Worm (Caenorhabditis elegans) whole organism, early embryonic: ENCODE measurements around the gene srv-13.

ENCODE experiments used
- B0310.2 ChIP-seq: sonication (generic microtip); optimal IDR thresholded peaks from 2 replicates; lab custom pipeline; 2016; ENCODE audit warnings: mild to moderate bottlenecking, missing genetic modification characterization, missing compliant biosample characterization
- F13C5.2 ChIP-seq: sonication (generic microtip); optimal IDR thresholded peaks from 2 replicates; lab custom pipeline; 2017; ENCODE audit warnings: mild to moderate bottlenecking, missing genetic modification characterization, inconsistent platforms, missing compliant biosample characterization
- aly-1 ChIP-seq: sonication (generic microtip); optimal IDR thresholded peaks from 2 replicates; lab custom pipeline; 2016; ENCODE audit warnings: missing genetic modification characterization, missing compliant biosample characterization
- ama-1 ChIP-seq: fragments of 150-350 bp; optimal IDR thresholded peaks from 2 replicates; lab custom pipeline; 2014
- ceh-13 ChIP-seq: fragments of 200-800 bp; sonication (Bioruptor generic); optimal IDR thresholded peaks from 2 replicates; lab custom pipeline; 2018; ENCODE audit warnings: mild to moderate bottlenecking, missing genetic modification characterization, missing compliant biosample characterization
- ceh-36 ChIP-seq: sonication (generic microtip); optimal IDR thresholded peaks from 2 replicates; lab custom pipeline; 2016; ENCODE audit warnings: missing genetic modification characterization, inconsistent platforms, missing compliant biosample characterization
- ets-7 ChIP-seq: sonication (generic microtip); optimal IDR thresholded peaks from 2 replicates; lab custom pipeline; 2016; ENCODE audit warnings: missing genotype, missing genetic modification characterization, missing compliant biosample characterization
- flt-1 ChIP-seq: fragments of 200-800 bp; sonication (Bioruptor generic); IDR thresholded peaks from 2 replicates; pipeline ENCODE4 v1.3.6; 2022; ENCODE audit warnings: missing genetic modification characterization, missing compliant biosample characterization
- hmbx-1 ChIP-seq: sonication (generic microtip); optimal IDR thresholded peaks from 2 replicates; lab custom pipeline; 2016; ENCODE audit warnings: mild to moderate bottlenecking, missing genetic modification characterization, missing compliant biosample characterization
- hmg-4 ChIP-seq: fragments of 200-800 bp; sonication (Bioruptor generic); optimal IDR thresholded peaks from 2 replicates; lab custom pipeline; 2018; ENCODE audit warnings: mild to moderate bottlenecking, missing genetic modification characterization, missing compliant biosample characterization
- hnd-1 ChIP-seq: sonication (generic microtip); optimal IDR thresholded peaks from 2 replicates; lab custom pipeline; 2016; ENCODE audit warnings: missing genetic modification characterization, missing compliant biosample characterization
- pes-1 ChIP-seq: fragments of 200-800 bp; sonication (Bioruptor generic); IDR thresholded peaks from 2 replicates; pipeline ENCODE4 v1.3.6; 2022; ENCODE audit warnings: missing genetic modification reagents, missing genetic modification characterization, missing compliant biosample characterization
- scrt-1 ChIP-seq: fragments of 200-800 bp; sonication (Bioruptor generic); IDR thresholded peaks from 2 replicates; pipeline ENCODE4 v1.3.6; 2022; ENCODE audit warnings: missing genetic modification characterization, missing compliant biosample characterization
- sea-1 ChIP-seq: fragments of 200-800 bp; sonication (Bioruptor generic); conservative IDR thresholded peaks from 2 replicates; pipeline ENCODE4 v1.3.6; 2022; ENCODE audit warnings: missing genetic modification characterization, missing compliant biosample characterization
- tbx-11 ChIP-seq: fragments of 200-800 bp; sonication (Bioruptor generic); IDR thresholded peaks from 2 replicates; pipeline ENCODE4 v1.3.6; 2022; ENCODE audit warnings: missing genetic modification characterization, missing compliant biosample characterization
- tbx-37 ChIP-seq: fragments of 200-800 bp; sonication (Bioruptor generic); conservative IDR thresholded peaks from 2 replicates; pipeline ENCODE4 v1.3.6; 2022; ENCODE audit warnings: missing genetic modification reagents, missing genetic modification characterization, missing compliant biosample characterization
- tra-4 ChIP-seq: sonication (generic microtip); optimal IDR thresholded peaks from 2 replicates; lab custom pipeline; 2017; ENCODE audit warnings: missing genetic modification characterization, missing compliant biosample characterization

Gene srv-13

ce11 chrIV:6427223-6427622 is 22.3 kb downstream of the srv-13 start:
- TF ChIP-seq ceh-36 (tag; lab: Kevin White, UChicago) (no peak), ceh-13 (GFP tag; lab: Kevin White, UChicago) (no peak), ama-1 (lab: Kevin White, UChicago) (no peak), tra-4 (tag; lab: Kevin White, UChicago) (no peak), pes-1 (GFP tag; lab: Robert Waterston, UW) (no peak), hmbx-1 (tag; lab: Kevin White, UChicago) (no peak), B0310.2 (tag; lab: Kevin White, UChicago) (no peak)

DNA sequence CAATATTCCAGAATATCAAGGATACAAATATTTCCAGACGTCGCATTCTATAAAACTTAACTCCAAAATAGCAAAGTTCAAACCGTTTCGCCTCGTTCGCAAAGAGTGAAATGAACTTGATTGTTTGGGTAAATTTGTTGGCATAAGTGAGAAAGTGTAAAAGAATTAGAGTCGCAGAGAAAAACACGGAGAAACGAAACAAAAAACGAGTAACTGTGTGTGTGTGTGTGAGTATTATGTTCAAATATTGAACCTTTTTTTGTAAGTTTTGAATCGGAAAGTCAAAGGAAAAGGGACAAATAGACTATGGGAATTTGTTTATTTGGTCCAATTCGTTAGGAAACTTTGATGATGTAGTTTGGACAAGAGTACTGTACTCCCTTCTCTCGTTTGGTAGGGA is 26.6 kb downstream of the srv-13 start, which contains the start of gene acp-7:
Gene acp-7 (minus strand): TSS at position 101 of the 400 bp plus-strand sequence.
- no peak for TF ChIP-seq ets-7 (tag; lab: Kevin White, UChicago)
- TF ChIP-seq tra-4 (tag; lab: Kevin White, UChicago): no peak
- TF ChIP-seq flt-1: no peak
- TF ChIP-seq aly-1 (tag; lab: Kevin White, UChicago): no peak
- TF ChIP-seq hmbx-1 (tag; lab: Kevin White, UChicago): no peak
- TF ChIP-seq pes-1 (GFP tag; lab: Robert Waterston, UW): no peak
- no peak for TF ChIP-seq scrt-1 (GFP tag; lab: Robert Waterston, UW)
- no peak for TF ChIP-seq tbx-37
- no peak for TF ChIP-seq ceh-13 (GFP tag; lab: Kevin White, UChicago)
- TF ChIP-seq tbx-11 (GFP tag; lab: Robert Waterston, UW): no peak
- no peak for TF ChIP-seq F13C5.2 (tag; lab: Kevin White, UChicago)
- TF ChIP-seq B0310.2 (tag; lab: Kevin White, UChicago): no peak
- TF ChIP-seq hmg-4 (GFP tag; lab: Kevin White, UChicago): no peak
- TF ChIP-seq hnd-1 (tag; lab: Kevin White, UChicago): no peak
- TF ChIP-seq ceh-36 (tag; lab: Kevin White, UChicago): no peak
- no peak for TF ChIP-seq sea-1 (GFP tag; lab: Robert Waterston, UW)
- TF ChIP-seq ama-1 (lab: Kevin White, UChicago): no peak

DNA sequence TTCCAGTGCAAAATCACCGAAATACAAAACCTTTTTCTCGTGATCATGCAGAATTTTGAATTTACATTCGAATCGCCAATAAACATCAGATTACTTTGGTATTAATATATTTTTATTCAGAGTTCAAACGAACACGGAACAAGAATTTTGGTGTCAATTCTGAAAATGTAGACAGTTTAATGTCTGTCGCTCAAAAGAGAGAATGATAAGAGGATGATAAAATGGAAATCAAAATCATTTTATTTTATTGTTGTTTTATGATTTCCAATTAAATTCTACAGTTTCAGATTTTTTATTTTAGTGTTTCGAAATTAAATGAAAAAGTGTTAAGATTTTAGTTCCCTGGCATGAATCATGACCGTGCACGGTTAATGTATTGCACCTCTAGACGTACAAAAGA is 27.4 kb downstream of the srv-13 start:
- no peak for TF ChIP-seq ets-7 (tag; lab: Kevin White, UChicago)
- no peak for TF ChIP-seq tbx-11 (GFP tag; lab: Robert Waterston, UW)
- no peak for TF ChIP-seq aly-1 (tag; lab: Kevin White, UChicago)
- TF ChIP-seq hmg-4 (GFP tag; lab: Kevin White, UChicago): no peak
- TF ChIP-seq hnd-1 (tag; lab: Kevin White, UChicago): no peak
- TF ChIP-seq tra-4 (tag; lab: Kevin White, UChicago): no peak
- TF ChIP-seq hmbx-1 (tag; lab: Kevin White, UChicago): no peak
- TF ChIP-seq sea-1 (GFP tag; lab: Robert Waterston, UW): no peak
- TF ChIP-seq pes-1 (GFP tag; lab: Robert Waterston, UW): no peak
- TF ChIP-seq scrt-1 (GFP tag; lab: Robert Waterston, UW): no peak
- no peak for TF ChIP-seq flt-1
- no peak for TF ChIP-seq B0310.2 (tag; lab: Kevin White, UChicago)
- TF ChIP-seq tbx-37: no peak
- no peak for TF ChIP-seq ama-1 (lab: Kevin White, UChicago)

ce11 chrIV:6433424-6433823 is 28.5 kb downstream of the srv-13 start:
- TF ChIP-seq aly-1 (tag; lab: Kevin White, UChicago): no peak
- TF ChIP-seq ama-1 (lab: Kevin White, UChicago): no peak
- no peak for TF ChIP-seq ceh-13 (GFP tag; lab: Kevin White, UChicago)
- no peak for TF ChIP-seq scrt-1 (GFP tag; lab: Robert Waterston, UW)
- no peak for TF ChIP-seq hmg-4 (GFP tag; lab: Kevin White, UChicago)
- no peak for TF ChIP-seq ets-7 (tag; lab: Kevin White, UChicago)
- no peak for TF ChIP-seq sea-1 (GFP tag; lab: Robert Waterston, UW)
- TF ChIP-seq flt-1: no peak
- TF ChIP-seq tbx-11 (GFP tag; lab: Robert Waterston, UW): no peak
- no peak for TF ChIP-seq B0310.2 (tag; lab: Kevin White, UChicago)
- TF ChIP-seq pes-1 (GFP tag; lab: Robert Waterston, UW): no peak
- no peak for TF ChIP-seq F13C5.2 (tag; lab: Kevin White, UChicago)
- no peak for TF ChIP-seq ceh-36 (tag; lab: Kevin White, UChicago)
- no peak for TF ChIP-seq hmbx-1 (tag; lab: Kevin White, UChicago)
- no peak for TF ChIP-seq hnd-1 (tag; lab: Kevin White, UChicago)
- no peak for TF ChIP-seq tbx-37
- no peak for TF ChIP-seq tra-4 (tag; lab: Kevin White, UChicago)

DNA sequence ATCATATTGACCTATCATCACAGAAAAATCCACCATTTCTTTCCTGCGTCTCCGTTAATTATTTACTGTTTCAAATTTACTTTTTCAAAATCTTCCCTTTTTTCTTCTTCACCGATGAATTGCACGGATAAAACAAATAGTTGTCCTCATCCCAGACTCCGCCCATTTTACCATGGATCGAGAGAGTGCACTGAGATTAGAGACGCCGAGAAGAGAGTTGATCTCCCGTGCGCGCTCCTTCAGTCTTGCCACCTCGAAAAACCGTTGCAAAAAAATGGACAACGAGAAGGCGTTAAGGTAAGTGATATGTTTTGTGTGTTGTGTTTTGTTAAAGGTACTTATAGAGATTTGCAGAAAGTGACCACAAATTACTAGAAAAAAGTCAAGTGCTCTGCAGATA is 33.1 kb downstream of the srv-13 start, which contains the start of gene dlc-5:
Gene dlc-5 (plus strand): TSS at position 154 of the 400 bp plus-strand sequence.
- TF ChIP-seq hmbx-1 (tag; lab: Kevin White, UChicago): no peak
- TF ChIP-seq tbx-37: no peak
- no peak for TF ChIP-seq hmg-4 (GFP tag; lab: Kevin White, UChicago)

DNA sequence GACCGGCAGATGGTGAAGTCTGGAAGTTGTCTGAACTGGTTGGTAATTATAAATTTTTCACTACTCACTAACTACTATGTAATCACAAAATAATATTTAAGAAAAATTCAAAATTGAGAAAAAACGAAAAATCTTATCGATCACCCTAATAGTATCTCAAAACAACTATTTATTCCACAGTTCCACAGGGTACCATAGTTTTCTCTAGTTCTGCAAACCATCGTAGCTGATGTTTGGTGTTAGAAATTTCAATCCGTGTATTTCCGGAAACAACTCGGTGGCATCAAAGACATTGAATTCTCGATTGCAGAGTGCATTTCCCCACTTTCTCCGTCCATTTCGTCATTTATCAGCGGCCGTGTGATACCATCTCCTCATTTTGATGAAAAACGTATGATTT is 36.6 kb downstream of the srv-13 start, which contains the start of gene Y73B6BL.31:
Gene Y73B6BL.31 (plus strand): TSS at position 301 of the 400 bp plus-strand sequence.
- TF ChIP-seq flt-1 (no peak), scrt-1 (GFP tag; lab: Robert Waterston, UW) (no peak)

- TF ChIP-seq tra-4 (tag; lab: Kevin White, UChicago) (no peak), pes-1 (GFP tag; lab: Robert Waterston, UW) (no peak), hmg-4 (GFP tag; lab: Kevin White, UChicago) (no peak), tbx-11 (GFP tag; lab: Robert Waterston, UW) (no peak), flt-1 (no peak), tbx-37 (no peak), ceh-13 (GFP tag; lab: Kevin White, UChicago) (no peak), ama-1 (lab: Kevin White, UChicago) (no peak), hnd-1 (tag; lab: Kevin White, UChicago) (no peak), ceh-36 (tag; lab: Kevin White, UChicago) (no peak), aly-1 (tag; lab: Kevin White, UChicago) (no peak), hmbx-1 (tag; lab: Kevin White, UChicago) (no peak), scrt-1 (GFP tag; lab: Robert Waterston, UW) (no peak), F13C5.2 (tag; lab: Kevin White, UChicago) (no peak), sea-1 (GFP tag; lab: Robert Waterston, UW) (no peak), ets-7 (tag; lab: Kevin White, UChicago) (no peak), B0310.2 (tag; lab: Kevin White, UChicago) (no peak)
Measured at ce11 chrIV:6442016-6442618, 37.1 kb downstream of the srv-13 start.
